Worm (Caenorhabditis elegans): Measurements from ENCODE around the gene wrn-1.

wrn-1 gene

ce11 chrII:6561300-6561699, 6.5 kb downstream of the wrn-1 start, which contains the start of gene F18C5.10:
Gene F18C5.10 (minus strand): TSS chrII:6561444.
- TF ChIP-seq athp-1 (tag; optimal IDR thresholded peaks at IDR 0.05) (no peak), hsf-1 (GFP tag; IDR thresholded peaks at IDR 0.05) (0 out of 2 replicates have a peak, but pooled peaks have one; percentile 47), cebp-1 (GFP tag; IDR thresholded peaks at IDR 0.05) (no peak), cebp-1 (tag; optimal IDR thresholded peaks at IDR 0.05) (peak; percentile 45), lir-1 (GFP tag; conservative IDR thresholded peaks at IDR 0.05) (no peak), cebp-2 (GFP tag; IDR thresholded peaks at IDR 0.05) (no peak), lag-1 (GFP tag; IDR thresholded peaks at IDR 0.05) (no peak), tbx-9 (tag; optimal IDR thresholded peaks at IDR 0.05; ENCODE audit: borderline replicate concordance) (no peak), ama-1 (optimal IDR thresholded peaks at IDR 0.05) (peak; percentile 89), ama-1 (GFP tag; optimal IDR thresholded peaks at IDR 0.05) (no peak), attf-5 (GFP tag; optimal IDR thresholded peaks at IDR 0.05) (no peak), let-526 (GFP tag; IDR thresholded peaks at IDR 0.05) (0 out of 2 replicates have a peak, but pooled peaks have one; percentile 47), Y95B8A.8 (GFP tag; IDR thresholded peaks at IDR 0.05) (no peak), mcd-1 (GFP tag; IDR thresholded peaks at IDR 0.05) (no peak), lin-26 (GFP tag; IDR thresholded peaks at IDR 0.05) (no peak)

ce11 chrII:6562203-6562867, 7.6 kb downstream of the wrn-1 start:
- TF ChIP-seq F10E7.11 (tag; optimal IDR thresholded peaks at IDR 0.05): no peak
- no peak for TF ChIP-seq ztf-18 (tag; optimal IDR thresholded peaks at IDR 0.05)
- TF ChIP-seq pbrm-1 (GFP tag; IDR thresholded peaks at IDR 0.05): no peak
- TF ChIP-seq lir-1 (GFP tag; conservative IDR thresholded peaks at IDR 0.05): no peak
- no peak for TF ChIP-seq pha-4 (tag; optimal IDR thresholded peaks at IDR 0.05)
- TF ChIP-seq mcd-1 (GFP tag; IDR thresholded peaks at IDR 0.05): no peak
- TF ChIP-seq lag-1 (GFP tag; IDR thresholded peaks at IDR 0.05): no peak
- TF ChIP-seq ama-1 (optimal IDR thresholded peaks at IDR 0.05): peak; percentile 12
- TF ChIP-seq ama-1 (GFP tag; optimal IDR thresholded peaks at IDR 0.05): no peak
- no peak for TF ChIP-seq lin-54 (GFP tag; optimal IDR thresholded peaks at IDR 0.05)
- no peak for TF ChIP-seq somi-1 (GFP tag; optimal IDR thresholded peaks at IDR 0.05)
- no peak for TF ChIP-seq tbp1 (GFP tag; optimal IDR thresholded peaks at IDR 0.05)
- TF ChIP-seq ztf-28 (GFP tag; IDR thresholded peaks at IDR 0.05): no peak
- TF ChIP-seq ceh-79 (tag; optimal IDR thresholded peaks at IDR 0.05): no peak
- no peak for TF ChIP-seq ets-4 (GFP tag; optimal IDR thresholded peaks at IDR 0.05)
- no peak for TF ChIP-seq snpc-1.1 (tag; optimal IDR thresholded peaks at IDR 0.05; ENCODE audit: insufficient read depth)
- TF ChIP-seq mes-4 (tag; optimal IDR thresholded peaks at IDR 0.05): no peak
- TF ChIP-seq unc-130 (GFP tag; optimal IDR thresholded peaks at IDR 0.05): no peak
- no peak for TF ChIP-seq attf-3 (GFP tag; conservative IDR thresholded peaks at IDR 0.05)
- TF ChIP-seq repo-1 (tag; optimal IDR thresholded peaks at IDR 0.05): no peak
- TF ChIP-seq gei-17 (GFP tag; optimal IDR thresholded peaks at IDR 0.05): no peak
- 0 out of 2 replicates have a peak, but pooled peaks have one; percentile 27 for TF ChIP-seq dox-1 (GFP tag; IDR thresholded peaks at IDR 0.05)
- TF ChIP-seq ztf-3 (GFP tag; optimal IDR thresholded peaks at IDR 0.05): no peak
- TF ChIP-seq madf-3 (GFP tag; IDR thresholded peaks at IDR 0.05): no peak
- TF ChIP-seq efl-1 (GFP tag; optimal IDR thresholded peaks at IDR 0.05): no peak
- TF ChIP-seq aptf-3 (GFP tag; IDR thresholded peaks at IDR 0.05): no peak
- TF ChIP-seq unc-62 (GFP tag; optimal IDR thresholded peaks at IDR 0.05): no peak
- TF ChIP-seq lin-40 (tag; optimal IDR thresholded peaks at IDR 0.05): peak; percentile 80
- TF ChIP-seq nfya-1 (tag; optimal IDR thresholded peaks at IDR 0.05; ENCODE audit: borderline replicate concordance, insufficient read depth): no peak
- TF ChIP-seq ztf-26 (tag; optimal IDR thresholded peaks at IDR 0.05): peak; percentile 73
- no peak for TF ChIP-seq Y95B8A.8 (GFP tag; IDR thresholded peaks at IDR 0.05)
- TF ChIP-seq F22D6.2 (tag; optimal IDR thresholded peaks at IDR 0.05): no peak
- TF ChIP-seq cebp-1 (GFP tag; IDR thresholded peaks at IDR 0.05): peak; percentile 55
- peak; percentile 79 for TF ChIP-seq cebp-1 (tag; optimal IDR thresholded peaks at IDR 0.05)
- peak; percentile 67; the same call in 1 of the 2 replicates for TF ChIP-seq hmg-1.2 (GFP tag; IDR thresholded peaks at IDR 0.05)
- no peak for TF ChIP-seq tlf-1 (GFP tag; optimal IDR thresholded peaks at IDR 0.05)
- no peak for TF ChIP-seq ztf-22 (GFP tag; optimal IDR thresholded peaks at IDR 0.05)
- no peak for TF ChIP-seq F52B5.7 (tag; optimal IDR thresholded peaks at IDR 0.05)

Data from whole organism, young adult.